Worm (Caenorhabditis elegans) whole organism, late embryonic: ENCODE measurements around the gene sup-37.

Experiments
- C38D4.7 ChIP-seq: fragments of 200-800 bp; sonication (Bioruptor generic); optimal IDR thresholded peaks from 2 replicates; lab custom pipeline; 2018; ENCODE audit warnings: mild to moderate bottlenecking, missing genetic modification characterization, moderate library complexity, missing compliant biosample characterization
- K02D7.2 ChIP-seq: sonication (generic microtip); optimal IDR thresholded peaks from 2 replicates; lab custom pipeline; 2017; ENCODE audit warnings: mild to moderate bottlenecking, missing genetic modification characterization, missing compliant biosample characterization
- T23F11.4 ChIP-seq: fragments of 200-800 bp; sonication (Bioruptor generic); optimal IDR thresholded peaks from 2 replicates; lab custom pipeline; 2018; ENCODE audit warnings: mild to moderate bottlenecking, missing genetic modification characterization, missing compliant biosample characterization
- ahr-1 ChIP-seq: sonication (generic microtip); optimal IDR thresholded peaks from 2 replicates; lab custom pipeline; 2016; ENCODE audit warnings: missing genetic modification characterization, missing compliant biosample characterization
- ama-1 ChIP-seq: fragments of 150-350 bp; optimal IDR thresholded peaks from 2 replicates; lab custom pipeline; 2014
- ceh-14 ChIP-seq: sonication (generic microtip); optimal IDR thresholded peaks from 2 replicates; lab custom pipeline; 2016; ENCODE audit warnings: missing genotype, missing genetic modification characterization, missing compliant biosample characterization
- ceh-19 ChIP-seq: fragments of 200-800 bp; sonication (Bioruptor generic); optimal IDR thresholded peaks from 2 replicates; lab custom pipeline; 2018; ENCODE audit warnings: mild to moderate bottlenecking, missing genetic modification characterization, missing compliant biosample characterization
- ceh-2 ChIP-seq: sonication (generic microtip); optimal IDR thresholded peaks from 2 replicates; lab custom pipeline; 2016; ENCODE audit warnings: missing genotype, missing genetic modification characterization, missing compliant biosample characterization
- ceh-22 ChIP-seq: sonication (generic microtip); optimal IDR thresholded peaks from 2 replicates; lab custom pipeline; 2017; ENCODE audit warnings: missing biosample characterization, missing genetic modification characterization
- ceh-24 ChIP-seq: sonication (generic microtip); optimal IDR thresholded peaks from 2 replicates; lab custom pipeline; 2016; ENCODE audit warnings: mild to moderate bottlenecking, missing genetic modification characterization, missing compliant biosample characterization
- ceh-34 ChIP-seq: sonication (generic microtip); optimal IDR thresholded peaks from 2 replicates; lab custom pipeline; 2016; ENCODE audit warnings: mild to moderate bottlenecking, missing genetic modification characterization, missing compliant biosample characterization
- ceh-45 ChIP-seq: fragments of 200-800 bp; sonication (Bioruptor generic); IDR thresholded peaks from 2 replicates; pipeline ENCODE4 v1.3.6; 2022; ENCODE audit warnings: missing genetic modification reagents, missing genetic modification characterization, missing compliant biosample characterization
- ceh-6 ChIP-seq: fragments of 200-800 bp; sonication (Bioruptor generic); optimal IDR thresholded peaks from 2 replicates; lab custom pipeline; 2018; ENCODE audit warnings: mild to moderate bottlenecking, missing genetic modification characterization, missing compliant biosample characterization
- ceh-9 ChIP-seq: sonication (generic microtip); optimal IDR thresholded peaks from 2 replicates; lab custom pipeline; 2016; ENCODE audit warnings: mild to moderate bottlenecking, missing genetic modification characterization, inconsistent platforms, missing compliant biosample characterization
- dmd-4 ChIP-seq: sonication (generic microtip); optimal IDR thresholded peaks from 2 replicates; lab custom pipeline; 2016; ENCODE audit warnings: borderline replicate concordance, missing genetic modification characterization, missing compliant biosample characterization
- dve-1 ChIP-seq: sonication (generic microtip); optimal IDR thresholded peaks from 2 replicates; lab custom pipeline; 2017; ENCODE audit warnings: antibody characterized with exemption, mild to moderate bottlenecking, missing genetic modification characterization, missing compliant biosample characterization
- elt-2 ChIP-seq: sonication (generic microtip); optimal IDR thresholded peaks from 2 replicates; lab custom pipeline; 2016; ENCODE audit warnings: missing genetic modification reagents, missing genetic modification characterization, missing compliant biosample characterization
- eyg-1 ChIP-seq: sonication (generic microtip); optimal IDR thresholded peaks from 2 replicates; lab custom pipeline; 2016; ENCODE audit warnings: missing genotype, missing genetic modification characterization, missing compliant biosample characterization
- fkh-10 ChIP-seq: fragments of 150-350 bp; optimal IDR thresholded peaks from 2 replicates; lab custom pipeline; 2014; ENCODE audit warnings: missing biosample characterization, missing genetic modification reagents, missing genetic modification characterization
- fkh-6 ChIP-seq: sonication (generic microtip); optimal IDR thresholded peaks from 2 replicates; lab custom pipeline; 2016; ENCODE audit warnings: missing genetic modification characterization, missing compliant biosample characterization
- hlh-30 ChIP-seq: sonication (generic microtip); optimal IDR thresholded peaks from 2 replicates; lab custom pipeline; 2017; ENCODE audit warnings: antibody characterized with exemption, missing genetic modification characterization, missing compliant biosample characterization; ENCODE audit not compliant: insufficient read depth
- hlh-6 ChIP-seq: sonication (generic microtip); optimal IDR thresholded peaks from 2 replicates; lab custom pipeline; 2016; ENCODE audit warnings: missing genotype, missing genetic modification characterization, missing compliant biosample characterization
- hlh-8 ChIP-seq: sonication (generic microtip); optimal IDR thresholded peaks from 2 replicates; lab custom pipeline; 2016; ENCODE audit warnings: missing genotype, missing genetic modification characterization, missing compliant biosample characterization
- lin-11 ChIP-seq: fragments of 200-800 bp; sonication (Bioruptor generic); optimal IDR thresholded peaks from 2 replicates; lab custom pipeline; 2018; ENCODE audit warnings: mild to moderate bottlenecking, missing genetic modification characterization, missing compliant biosample characterization
- mec-3 ChIP-seq: sonication (generic microtip); optimal IDR thresholded peaks from 2 replicates; lab custom pipeline; 2016; ENCODE audit warnings: borderline replicate concordance, missing genetic modification characterization, missing compliant biosample characterization
- nfya-1 ChIP-seq: sonication (generic microtip); optimal IDR thresholded peaks from 2 replicates; lab custom pipeline; 2017; ENCODE audit warnings: missing genetic modification characterization, mild to moderate bottlenecking, missing compliant biosample characterization, antibody characterized with exemption, moderate library complexity
- npax-4 ChIP-seq: sonication (generic microtip); optimal IDR thresholded peaks from 2 replicates; lab custom pipeline; 2016; ENCODE audit warnings: missing genetic modification characterization, missing compliant biosample characterization
- odd-2 ChIP-seq: sonication (generic microtip); optimal IDR thresholded peaks from 2 replicates; lab custom pipeline; 2017; ENCODE audit warnings: antibody characterized with exemption, mild to moderate bottlenecking, missing genetic modification characterization, missing compliant biosample characterization
- pag-3 ChIP-seq: sonication (generic microtip); optimal IDR thresholded peaks from 2 replicates; lab custom pipeline; 2016; ENCODE audit warnings: missing compliant biosample characterization, missing genetic modification characterization, borderline replicate concordance
- pat-9 ChIP-seq: fragments of 200-800 bp; sonication (Bioruptor generic); optimal IDR thresholded peaks from 2 replicates; lab custom pipeline; 2018; ENCODE audit warnings: mild to moderate bottlenecking, missing genetic modification characterization, moderate library complexity, missing compliant biosample characterization
- pax-1 ChIP-seq: fragments of 150-350 bp; optimal IDR thresholded peaks from 2 replicates; lab custom pipeline; 2014; ENCODE audit warnings: missing biosample characterization, missing genetic modification characterization
- pha-2 ChIP-seq: sonication (generic microtip); optimal IDR thresholded peaks from 2 replicates; lab custom pipeline; 2017; ENCODE audit warnings: mild to moderate bottlenecking, missing genetic modification characterization, missing compliant biosample characterization
- pha-4 ChIP-seq: fragments of 150-350 bp; optimal IDR thresholded peaks from 2 replicates; lab custom pipeline; 2018; ENCODE audit warnings: missing biosample characterization, missing genetic modification reagents, missing genetic modification characterization
- syd-9 ChIP-seq: sonication (generic microtip); optimal IDR thresholded peaks from 2 replicates; lab custom pipeline; 2016; ENCODE audit warnings: mild to moderate bottlenecking, missing genetic modification characterization, moderate library complexity, missing compliant biosample characterization
- tbx-7 ChIP-seq: sonication (generic microtip); optimal IDR thresholded peaks from 2 replicates; lab custom pipeline; 2016; ENCODE audit warnings: missing genotype, missing genetic modification characterization, missing compliant biosample characterization
- unc-3 ChIP-seq, 2 experiments: fragments of 200-800 bp in 1 of 2; sonication (Bioruptor generic) in 1 of 2; sonication (generic microtip) in 1 of 2; conservative IDR thresholded peaks in 1 of 2; optimal IDR thresholded peaks in 1 of 2; 2 replicates each; pipeline versions ENCODE4 v1.3.6 to Lab custom; 2016 to 2022; ENCODE audit warnings: missing compliant biosample characterization in 2 of 2, missing genetic modification characterization in 2 of 2, missing genetic modification reagents in 1 of 2
- unc-42 ChIP-seq: sonication (generic microtip); optimal IDR thresholded peaks from 2 replicates; lab custom pipeline; 2016; ENCODE audit warnings: missing genotype, missing genetic modification characterization, missing compliant biosample characterization
- unc-55 ChIP-seq: sonication (generic microtip); optimal IDR thresholded peaks from 2 replicates; lab custom pipeline; 2017; ENCODE audit warnings: missing biosample characterization, missing genetic modification reagents, missing genetic modification characterization
- unc-86 ChIP-seq: sonication (generic microtip); optimal IDR thresholded peaks from 2 replicates; lab custom pipeline; 2016; ENCODE audit warnings: missing genetic modification characterization, missing compliant biosample characterization
- zip-5 ChIP-seq: sonication (generic microtip); optimal IDR thresholded peaks from 2 replicates; lab custom pipeline; 2016; ENCODE audit warnings: missing genetic modification characterization, missing compliant biosample characterization

The sup-37 gene

DNA sequence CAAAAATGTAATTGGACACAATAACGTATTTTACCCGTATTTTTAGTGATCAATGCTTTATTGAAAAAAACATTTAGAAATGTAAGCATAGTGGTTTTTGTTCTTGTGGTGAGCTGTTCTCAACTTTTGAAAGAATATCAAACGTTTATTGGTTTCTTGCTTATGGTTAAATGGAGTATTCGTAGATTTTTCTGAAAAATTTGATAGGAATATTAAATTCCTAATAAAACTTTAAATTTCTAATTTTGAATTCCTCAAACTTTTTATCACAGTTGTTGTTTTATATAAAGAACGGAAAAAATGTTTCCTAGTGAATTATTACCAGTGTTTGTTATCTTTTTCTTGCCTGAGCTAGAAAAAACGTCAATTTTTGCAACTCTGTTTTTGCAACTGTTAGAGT, 33.0 kb upstream of the sup-37 start, which contains the start of gene B0507.5:
Gene B0507.5, plus strand, starts transcription at position 301 of the 400 bp plus-strand sequence.
- TF ChIP-seq syd-9 (tag; lab: Kevin White, UChicago) (no peak), npax-4 (tag; lab: Kevin White, UChicago) (no peak), pha-2 (tag; lab: Kevin White, UChicago) (no peak), eyg-1 (tag; lab: Kevin White, UChicago) (no peak), pha-4 (tag; lab: Kevin White, UChicago) (no peak), ceh-14 (no peak), mec-3 (tag; lab: Kevin White, UChicago) (no peak), ceh-45 (GFP tag; lab: Robert Waterston, UW) (no peak)
- TF ChIP-seq, all 69 proteins: peak for 0

DNA sequence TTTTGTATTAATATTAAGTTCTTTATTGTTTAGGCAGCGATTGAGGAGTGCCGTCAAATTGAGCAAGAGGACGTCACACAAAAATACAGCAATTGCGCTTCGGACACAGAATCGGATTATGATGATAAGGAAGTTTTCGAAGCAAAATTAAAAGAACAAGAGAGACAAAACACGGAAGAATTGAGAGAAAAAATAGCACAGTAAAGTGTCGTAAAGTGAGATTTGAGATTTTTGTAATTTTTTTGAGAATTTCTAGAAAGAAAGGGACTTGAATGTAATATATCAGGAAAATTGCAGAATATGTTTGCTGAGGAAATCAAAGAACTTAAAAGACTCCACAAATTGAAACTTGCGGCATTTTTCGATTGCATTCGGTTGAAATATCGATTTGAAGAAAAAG, 31.7 kb upstream of the sup-37 start, which contains the start of gene B0507.4:
Gene B0507.4, plus strand, starts transcription at position 301 of the 400 bp plus-strand sequence.
- no peak for TF ChIP-seq pat-9 (tag; lab: Kevin White, UChicago)
- no peak for TF ChIP-seq tbx-7 (tag; lab: Kevin White, UChicago)
- TF ChIP-seq elt-2 (tag; lab: Kevin White, UChicago): no peak
- TF ChIP-seq pag-3 (tag; lab: Kevin White, UChicago): no peak
- no peak for TF ChIP-seq odd-2
- no peak for TF ChIP-seq dmd-4 (tag; lab: Kevin White, UChicago)
- no peak for TF ChIP-seq hlh-6 (tag; lab: Kevin White, UChicago)
- no peak for TF ChIP-seq nfya-1 (tag; lab: Kevin White, UChicago)
- TF ChIP-seq ceh-19: no peak
- no peak for TF ChIP-seq ceh-24 (tag; lab: Kevin White, UChicago)
- no peak for TF ChIP-seq lin-11
- TF ChIP-seq hlh-8 (tag; lab: Kevin White, UChicago): no peak
- no peak for TF ChIP-seq ama-1 (lab: Kevin White, UChicago)

ce11 chrV:8758618-8759017, 27.7 kb upstream of the sup-37 start, which contains the start of gene B0507.7:
Gene B0507.7, minus strand, starts transcription at chrV:8758718.
- TF ChIP-seq hlh-30 (tag; lab: Kevin White, UChicago) (no peak), pha-2 (tag; lab: Kevin White, UChicago) (no peak), ceh-6 (GFP tag; lab: Kevin White, UChicago) (no peak), npax-4 (tag; lab: Kevin White, UChicago) (no peak), ceh-2 (tag; lab: Kevin White, UChicago) (no peak), ceh-22 (no peak), ceh-34 (no peak), unc-42 (tag; lab: Kevin White, UChicago) (no peak), C38D4.7 (GFP tag; lab: Kevin White, UChicago) (no peak), K02D7.2 (tag; lab: Kevin White, UChicago) (no peak), unc-86 (tag; lab: Kevin White, UChicago) (no peak), ceh-9 (no peak), pax-1 (tag; lab: Kevin White, UChicago) (no peak), unc-55 (GFP tag; lab: Kevin White, UChicago) (no peak), hlh-8 (tag; lab: Kevin White, UChicago) (no peak), dve-1 (tag; lab: Kevin White, UChicago) (no peak)

ce11 chrV:8760416-8760815, 25.9 kb upstream of the sup-37 start, which contains the start of gene ddn-1:
Gene ddn-1, minus strand, starts transcription at chrV:8760516.
- no peak for TF ChIP-seq fkh-10 (GFP tag; lab: Kevin White, UChicago)
- TF ChIP-seq zip-5 (tag; lab: Kevin White, UChicago): no peak
- no peak for TF ChIP-seq elt-2 (tag; lab: Kevin White, UChicago)
- TF ChIP-seq unc-3 (GFP tag; conservative IDR thresholded peaks at IDR 0.05; lab: Robert Waterston, UW): no peak
- no peak for TF ChIP-seq unc-3 (tag; optimal IDR thresholded peaks at IDR 0.05; lab: Kevin White, UChicago)
- no peak for TF ChIP-seq ahr-1 (tag; lab: Kevin White, UChicago)
- TF ChIP-seq pat-9 (tag; lab: Kevin White, UChicago): no peak
- no peak for TF ChIP-seq K02D7.2 (tag; lab: Kevin White, UChicago)
- no peak for TF ChIP-seq T23F11.4 (GFP tag; lab: Kevin White, UChicago)
- TF ChIP-seq fkh-6 (tag; lab: Kevin White, UChicago): no peak
